Worm (Caenorhabditis elegans): ENCODE data around the gene M01F1.8.

M01F1.8 gene

ce11 chrIII:3519505-3519904, 17.2 kb upstream of the M01F1.8 start, which contains the start of gene hmit-1.3:
Gene hmit-1.3, minus strand, starts transcription at chrIII:3519607.
- TF ChIP-seq fos-1 (tag; optimal IDR thresholded peaks at IDR 0.05), result peak; percentile 41
- no peak for TF ChIP-seq nhr-237 (tag; optimal IDR thresholded peaks at IDR 0.05)

DNA sequence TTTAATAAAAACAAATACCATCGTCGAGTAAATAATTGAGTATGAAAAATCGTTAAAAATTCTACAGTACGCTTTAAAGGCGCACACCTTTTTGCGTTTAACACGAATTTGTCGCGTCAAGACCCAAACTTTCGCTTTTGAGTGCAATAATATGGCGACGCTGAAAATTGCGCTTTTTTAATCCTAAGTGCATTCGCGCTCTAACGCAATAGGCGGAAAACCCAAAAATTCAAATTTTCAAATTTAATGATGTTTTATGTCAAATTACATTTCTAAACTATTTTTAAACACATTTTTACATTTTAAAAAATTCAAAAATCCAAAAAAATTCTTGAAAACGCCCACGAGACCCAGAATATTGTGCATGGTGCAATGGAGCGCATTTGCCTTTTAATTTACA, 9.5 kb upstream of the M01F1.8 start:
- TF ChIP-seq R02D3.7 (tag; optimal IDR thresholded peaks at IDR 0.05) (no peak), elt-1 (tag; optimal IDR thresholded peaks at IDR 0.05) (no peak), nhr-237 (tag; optimal IDR thresholded peaks at IDR 0.05) (no peak), lsy-2 (tag; optimal IDR thresholded peaks at IDR 0.05) (no peak), mbf-1 (tag; optimal IDR thresholded peaks at IDR 0.05) (no peak)

DNA sequence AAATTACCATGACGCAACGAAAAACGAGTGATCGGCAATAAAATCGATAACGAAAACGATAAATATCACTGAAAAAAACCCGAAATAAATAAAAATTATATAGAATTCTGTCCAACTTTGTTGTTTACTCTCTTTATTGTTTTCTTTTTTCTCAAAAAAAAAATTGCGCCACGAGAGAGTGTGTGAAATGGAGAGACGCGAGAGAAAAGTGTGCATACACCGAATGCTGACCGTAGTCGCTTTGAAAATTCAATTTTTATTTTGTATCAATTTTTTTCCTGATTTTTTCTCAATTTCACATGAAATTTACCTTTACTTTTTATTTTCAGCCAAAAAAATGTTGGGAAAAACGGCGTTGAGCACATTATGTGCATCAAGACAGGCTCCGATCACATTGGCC, 7.6 kb upstream of the M01F1.8 start, which contains the start of the genes M01F1.4 and mrpl-35:
Gene M01F1.4 (minus strand): TSS at position 126 of the 400 bp plus-strand sequence.
Gene mrpl-35 (plus strand): TSS at position 330 of the 400 bp plus-strand sequence.
- TF ChIP-seq fos-1 (tag; optimal IDR thresholded peaks at IDR 0.05), result peak; percentile 34
- TF ChIP-seq Y55F3AM.14 (GFP tag; optimal IDR thresholded peaks at IDR 0.05), result no peak
- TF ChIP-seq lsy-2 (tag; optimal IDR thresholded peaks at IDR 0.05), result peak; percentile 85 to 98
- TF ChIP-seq sma-9 (GFP tag; optimal IDR thresholded peaks at IDR 0.05), result peak; percentile 4
- no peak for TF ChIP-seq sma-9 (tag; optimal IDR thresholded peaks at IDR 0.05)
- peak; percentile 49 for TF ChIP-seq lin-13 (GFP tag; optimal IDR thresholded peaks at IDR 0.05)
- peak; percentile 11 for TF ChIP-seq nhr-129 (tag; optimal IDR thresholded peaks at IDR 0.05)
- no peak for TF ChIP-seq ztf-1 (GFP tag; conservative IDR thresholded peaks at IDR 0.05)
- TF ChIP-seq unc-55 (GFP tag; optimal IDR thresholded peaks at IDR 0.05), result peak; percentile 66
- TF ChIP-seq crh-2 (tag; optimal IDR thresholded peaks at IDR 0.05), result peak; percentile 56
- peak; percentile 2 for TF ChIP-seq gmeb-1 (tag; optimal IDR thresholded peaks at IDR 0.05)
- TF ChIP-seq sem-4 (tag; optimal IDR thresholded peaks at IDR 0.05), result no peak
- TF ChIP-seq F13H6.1 (tag; optimal IDR thresholded peaks at IDR 0.05), result peak; percentile 21
- peak; percentile 89 for TF ChIP-seq C34F6.9 (tag; optimal IDR thresholded peaks at IDR 0.05)

ce11 chrIII:3505051-3505548, 2.8 kb upstream of the M01F1.8 start, which contains the start of gene lias-1:
Gene lias-1, minus strand, starts transcription at chrIII:3505101.
- TF ChIP-seq mdl-1 (tag; optimal IDR thresholded peaks at IDR 0.05) (peak in 1 of 2 experiments; percentile 21), aly-2 (tag; optimal IDR thresholded peaks at IDR 0.05) (no peak), nhr-129 (tag; optimal IDR thresholded peaks at IDR 0.05) (peak; percentile 91), elt-3 (tag; optimal IDR thresholded peaks at IDR 0.05) (no peak), fos-1 (tag; optimal IDR thresholded peaks at IDR 0.05) (peak; percentile 76), sma-9 (GFP tag; optimal IDR thresholded peaks at IDR 0.05) (peak; percentile 55), sma-9 (tag; optimal IDR thresholded peaks at IDR 0.05) (no peak), sem-4 (tag; optimal IDR thresholded peaks at IDR 0.05) (peak; percentile 43), zag-1 (tag; optimal IDR thresholded peaks at IDR 0.05) (peak; percentile 29), unc-55 (GFP tag; optimal IDR thresholded peaks at IDR 0.05) (peak; percentile 93), nhr-10 (tag; optimal IDR thresholded peaks at IDR 0.05) (no peak), nhr-11 (tag; optimal IDR thresholded peaks at IDR 0.05) (no peak), nhr-25 (tag; optimal IDR thresholded peaks at IDR 0.05) (peak; percentile 86), unc-39 (tag; optimal IDR thresholded peaks at IDR 0.05) (no peak), nhr-21 (tag; optimal IDR thresholded peaks at IDR 0.05) (peak; percentile 71), skn-1 (tag; optimal IDR thresholded peaks at IDR 0.05) (no peak), crh-2 (tag; optimal IDR thresholded peaks at IDR 0.05) (peak; percentile 88), R02D3.7 (tag; optimal IDR thresholded peaks at IDR 0.05) (no peak), nhr-237 (tag; optimal IDR thresholded peaks at IDR 0.05) (no peak), blmp-1 (tag; optimal IDR thresholded peaks at IDR 0.05; ENCODE audit: insufficient read depth) (peak; percentile 75), snpc-4 (tag; optimal IDR thresholded peaks at IDR 0.05) (peak; percentile 57), mab-5 (tag; optimal IDR thresholded peaks at IDR 0.05) (peak; percentile 23), nhr-77 (tag; optimal IDR thresholded peaks at IDR 0.05) (no peak), ZK546.5 (tag; optimal IDR thresholded peaks at IDR 0.05) (no peak), nhr-12 (tag; optimal IDR thresholded peaks at IDR 0.05) (no peak), lin-39 (tag; optimal IDR thresholded peaks at IDR 0.05) (no peak), nhr-6 (tag; optimal IDR thresholded peaks at IDR 0.05) (no peak), ceh-82 (tag; optimal IDR thresholded peaks at IDR 0.05) (no peak), C34F6.9 (tag; optimal IDR thresholded peaks at IDR 0.05) (peak; percentile 92), gmeb-1 (tag; optimal IDR thresholded peaks at IDR 0.05) (peak; percentile 79), elt-1 (tag; optimal IDR thresholded peaks at IDR 0.05) (no peak), ama-1 (optimal IDR thresholded peaks at IDR 0.05) (peak; percentile 49), F13H6.1 (tag; optimal IDR thresholded peaks at IDR 0.05) (peak; percentile 60), ceh-16 (tag; optimal IDR thresholded peaks at IDR 0.05) (peak; percentile 23), lin-13 (GFP tag; optimal IDR thresholded peaks at IDR 0.05) (peak; percentile 85), peb-1 (tag; optimal IDR thresholded peaks at IDR 0.05) (no peak), Y55F3AM.14 (GFP tag; optimal IDR thresholded peaks at IDR 0.05) (no peak), alr-1 (tag; optimal IDR thresholded peaks at IDR 0.05) (no peak), dmd-4 (tag; optimal IDR thresholded peaks at IDR 0.05) (no peak), ztf-4 (tag; optimal IDR thresholded peaks at IDR 0.05) (peak; percentile 40), lin-11 (tag; optimal IDR thresholded peaks at IDR 0.05) (peak; percentile 69), ztf-1 (GFP tag; conservative IDR thresholded peaks at IDR 0.05) (no peak), unc-62 (GFP tag; optimal IDR thresholded peaks at IDR 0.05) (no peak), ztf-11 (tag; optimal IDR thresholded peaks at IDR 0.05) (no peak)

Data from whole organism, L2 larva.